Worm (Caenorhabditis elegans) whole organism, dauer: ENCODE measurements around the gene fbxa-44.

Experiments used
- unc-62 ChIP-seq: sonication (generic microtip); optimal IDR thresholded peaks from 2 replicates; lab custom pipeline; 2017; ENCODE audit warnings: missing biosample characterization, missing genetic modification reagents, missing genetic modification characterization

Gene fbxa-44

DNA sequence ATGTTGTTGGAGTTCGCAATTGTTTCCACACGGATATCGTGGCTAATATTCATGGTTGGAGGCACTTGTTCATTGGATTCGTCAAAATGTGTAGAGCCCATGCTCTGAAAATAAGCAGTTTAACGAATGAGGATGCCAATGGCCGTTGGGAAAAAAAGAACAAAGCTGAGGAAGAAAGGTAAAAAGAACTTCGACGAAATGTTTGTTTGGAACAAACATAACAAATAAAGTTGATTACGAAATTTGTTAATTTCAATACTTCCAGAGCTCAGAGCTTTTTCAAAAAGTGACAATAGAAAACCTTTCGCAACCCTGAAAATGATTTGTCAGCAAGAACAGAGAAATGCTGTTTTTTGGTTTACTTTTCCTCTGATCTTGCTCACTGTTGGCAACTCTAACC is 9.0 kb upstream of the fbxa-44 start, which contains the start of gene F09C6.3:
TSS of gene F09C6.3 (minus strand) at position 101 of the 400 bp plus-strand sequence.
- TF ChIP-seq unc-62 (GFP tag; lab: Kevin White, UChicago) = no peak

DNA sequence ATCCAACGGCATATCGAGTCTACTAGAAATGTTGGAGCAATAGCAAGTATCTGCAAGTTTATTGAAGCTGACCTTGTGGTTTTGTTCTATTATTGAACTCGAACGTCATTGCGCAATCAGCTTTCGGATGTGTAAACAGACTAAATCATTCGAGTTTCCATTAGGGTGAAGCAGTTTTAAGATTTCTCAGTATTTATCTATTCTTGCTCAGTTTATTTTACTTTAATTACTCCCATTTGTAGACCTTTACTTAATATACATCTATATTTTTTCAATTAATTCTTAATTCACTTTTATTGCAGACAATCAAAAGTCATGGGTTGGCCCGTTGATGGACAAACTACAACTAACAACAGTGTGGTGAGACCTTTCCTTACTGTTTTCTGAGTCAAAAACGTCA is 8.4 kb upstream of the fbxa-44 start, which contains the start of gene F09C6.14:
TSS of gene F09C6.14 (plus strand) at position 301 of the 400 bp plus-strand sequence.
- TF ChIP-seq unc-62 (GFP tag; lab: Kevin White, UChicago) = no peak

DNA sequence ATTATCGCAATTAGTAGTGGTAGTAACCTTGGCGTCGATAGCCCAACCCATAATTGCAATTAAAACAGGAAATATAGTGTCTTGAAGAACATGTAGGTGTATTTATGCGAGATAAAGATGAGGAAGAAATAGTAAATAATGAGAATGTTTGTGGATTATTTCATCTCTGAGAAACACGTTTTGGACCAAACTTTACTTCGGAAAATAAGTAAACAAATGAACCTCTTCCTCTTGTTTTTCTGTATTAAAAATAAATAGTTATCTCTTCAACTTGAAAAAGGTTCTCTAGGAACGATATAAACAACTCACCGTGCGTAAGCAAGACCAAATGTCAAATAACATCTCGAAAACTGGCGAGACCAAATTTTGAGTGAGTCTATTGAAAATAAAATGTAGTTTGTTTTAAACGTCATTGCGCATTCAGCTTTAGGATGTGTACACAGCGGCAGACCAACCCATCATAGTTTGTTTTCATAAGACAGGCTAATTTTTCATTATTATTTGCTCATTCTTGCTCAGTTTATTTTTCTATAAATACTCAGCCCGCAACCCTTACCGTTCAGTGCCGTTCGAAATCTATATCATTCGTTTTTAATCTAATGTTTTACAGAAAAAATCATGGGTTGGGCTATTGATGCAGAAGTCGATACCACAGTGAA is 6.7 kb upstream of the fbxa-44 start, which contains the start of the genes F09C6.11 and F09C6.12:
TSS of gene F09C6.11 (minus strand) at position 51 of the 659 bp plus-strand sequence.
TSS of gene F09C6.12 (plus strand) at position 609 of the 659 bp plus-strand sequence.
- TF ChIP-seq unc-62 (GFP tag; lab: Kevin White, UChicago) = no peak

DNA sequence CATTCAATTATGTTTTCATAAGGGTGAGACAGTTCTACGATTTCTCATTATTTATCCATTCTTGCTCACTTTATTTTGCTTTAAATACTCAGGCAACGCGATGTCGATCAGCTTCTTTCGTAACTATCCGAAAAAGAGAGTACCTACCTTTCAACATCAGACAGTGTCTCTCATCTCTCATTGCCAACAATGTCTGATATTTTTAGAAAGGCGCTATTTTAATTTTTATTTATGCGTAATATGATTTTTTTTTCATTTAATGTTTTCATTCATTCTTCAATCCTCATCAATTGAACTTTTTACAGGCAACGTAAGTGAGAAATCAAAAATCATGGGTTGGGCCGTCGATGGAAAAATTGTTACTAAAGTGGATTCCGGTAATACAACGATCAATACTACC is 4.3 kb upstream of the fbxa-44 start, which contains the start of gene F09C6.13:
TSS of gene F09C6.13 (plus strand) at position 301 of the 400 bp plus-strand sequence.
- no peak for TF ChIP-seq unc-62 (GFP tag; lab: Kevin White, UChicago)

DNA sequence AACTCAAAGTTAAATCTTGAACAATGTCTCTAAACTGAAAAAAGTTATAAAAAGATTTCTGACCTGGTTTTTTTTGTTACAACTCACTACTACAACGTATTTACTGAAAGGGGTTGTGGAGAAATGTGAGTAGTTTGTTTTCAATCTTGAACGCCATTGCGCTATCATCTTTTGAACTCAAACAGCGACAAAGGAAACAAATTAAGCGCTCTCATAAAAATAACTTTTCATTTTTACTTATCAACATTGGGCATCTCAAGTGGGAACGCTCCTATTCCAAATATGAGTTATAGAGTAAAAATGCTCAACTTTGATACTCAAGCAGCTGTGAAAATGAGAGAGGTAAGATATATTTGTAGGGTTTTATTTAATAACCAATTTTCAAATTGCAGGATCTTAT is 4.4 kb downstream of the fbxa-44 start, which contains the start of gene F09C6.15:
TSS of gene F09C6.15 (plus strand) at position 301 of the 400 bp plus-strand sequence.
- TF ChIP-seq unc-62 (GFP tag; lab: Kevin White, UChicago) = no peak

- no peak for TF ChIP-seq unc-62 (GFP tag; lab: Kevin White, UChicago)
Observed at ce11 chrV:16899355-16899754, 10.3 kb downstream of the fbxa-44 start, which contains the start of gene fbxa-45. fbxa-45 (minus strand) TSS chrV:16899455.

DNA sequence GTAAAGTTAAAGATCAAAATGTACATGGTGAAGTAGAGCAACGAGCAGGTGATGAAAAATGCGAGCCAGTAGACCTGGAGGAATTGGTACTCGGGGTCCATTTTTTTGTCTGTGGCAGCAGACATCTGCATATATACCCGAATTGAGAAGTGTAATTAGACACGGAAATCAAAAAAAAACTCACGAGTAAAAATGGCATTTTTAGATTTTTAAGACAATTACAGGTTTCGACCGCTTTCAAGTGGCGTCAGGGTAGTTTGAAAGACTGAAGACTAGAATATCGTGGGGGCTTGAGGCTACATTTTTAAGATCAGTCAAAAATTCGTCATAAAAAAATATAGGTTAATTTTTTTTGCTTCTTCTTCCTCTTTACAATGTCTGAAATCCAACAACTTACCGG is 13.7 kb downstream of the fbxa-44 start, which contains the start of gene srd-68:
TSS of gene srd-68 (minus strand) at position 101 of the 400 bp plus-strand sequence.
- TF ChIP-seq unc-62 (GFP tag; lab: Kevin White, UChicago) = no peak

- TF ChIP-seq unc-62 (GFP tag; lab: Kevin White, UChicago) = no peak
Observed at ce11 chrV:16904612-16905011, 15.5 kb downstream of the fbxa-44 start, which contains the start of gene nhr-262. nhr-262 (plus strand) TSS chrV:16904912.

- TF ChIP-seq unc-62 (GFP tag; lab: Kevin White, UChicago) = no peak
Observed at ce11 chrV:16909871-16910270, 20.8 kb downstream of the fbxa-44 start, which contains the start of gene F09C6.16. F09C6.16 (minus strand) TSS chrV:16909971.

- TF ChIP-seq unc-62 (GFP tag; lab: Kevin White, UChicago) = no peak
Observed at ce11 chrV:16910864-16911263, 21.8 kb downstream of the fbxa-44 start.

DNA sequence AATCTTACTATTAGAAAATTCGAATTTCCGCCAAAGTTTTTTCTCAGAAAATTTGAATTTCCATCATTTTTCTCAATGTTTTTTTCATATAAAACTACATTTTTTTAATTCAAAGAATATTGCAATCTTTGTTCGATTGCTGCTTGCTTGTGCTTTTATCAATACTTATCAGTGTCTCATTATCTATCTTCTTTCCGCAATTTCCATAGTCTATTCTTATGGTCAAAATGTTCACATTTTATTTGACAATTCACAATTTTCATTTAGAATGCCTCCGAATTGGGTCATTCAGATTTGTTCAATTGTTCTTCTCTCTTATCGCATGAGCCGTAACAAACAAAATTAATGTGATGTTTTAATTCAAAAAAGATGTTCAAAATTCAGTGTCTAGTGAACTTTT is 22.2 kb downstream of the fbxa-44 start:
- TF ChIP-seq unc-62 (GFP tag; lab: Kevin White, UChicago) = no peak

DNA sequence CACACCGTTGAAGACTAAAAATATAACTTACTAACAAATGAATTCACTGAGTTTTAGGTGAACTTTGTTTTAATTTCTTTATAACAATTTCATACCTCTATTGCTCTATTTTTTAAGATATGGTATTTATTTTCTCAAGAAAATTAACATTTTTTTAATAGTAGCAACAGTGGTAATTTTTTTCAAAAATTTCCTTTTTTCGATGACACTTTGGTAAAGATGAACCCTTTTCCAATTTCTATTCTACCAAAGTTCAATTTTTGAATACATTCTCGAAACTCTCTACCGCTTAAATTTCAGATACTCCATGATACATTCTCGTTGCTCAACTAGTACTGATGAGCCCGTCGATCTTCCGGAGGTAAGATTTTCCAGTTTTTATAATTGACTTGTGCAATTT is 22.9 kb downstream of the fbxa-44 start, which contains the start of gene nhr-116:
TSS of gene nhr-116 (plus strand) at position 301 of the 400 bp plus-strand sequence.
- no peak for TF ChIP-seq unc-62 (GFP tag; lab: Kevin White, UChicago)

ce11 chrV:16916079-16916478 is 27.0 kb downstream of the fbxa-44 start, which contains the start of gene F09C6.10:
F09C6.10 (minus strand) TSS chrV:16916179.
- no peak for TF ChIP-seq unc-62 (GFP tag; lab: Kevin White, UChicago)

ce11 chrV:16918378-16918777 is 29.3 kb downstream of the fbxa-44 start, which contains the start of the genes fbxa-206 and Y102A5C.2:
fbxa-206 (minus strand) TSS chrV:16918478.
Y102A5C.2 (plus strand) TSS chrV:16918731.
- no peak for TF ChIP-seq unc-62 (GFP tag; lab: Kevin White, UChicago)

DNA sequence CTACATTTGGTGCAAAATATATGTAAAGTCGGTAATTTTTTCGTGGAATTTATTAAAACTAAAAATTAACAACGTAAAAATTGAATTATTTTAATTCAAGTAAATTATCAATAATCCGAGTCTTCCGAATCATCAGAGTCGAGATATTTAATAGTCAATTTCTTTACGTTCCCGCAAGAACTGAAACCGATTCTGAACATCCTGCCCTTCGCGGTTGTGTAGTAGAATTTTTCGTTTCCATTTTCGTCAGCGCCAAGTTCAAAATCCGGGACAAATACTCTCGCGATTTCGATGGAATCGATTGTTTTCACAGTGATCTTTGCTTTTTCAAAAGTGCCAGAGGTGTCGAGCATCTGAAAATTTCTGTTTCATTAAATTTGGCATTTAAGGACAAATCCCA is 30.6 kb downstream of the fbxa-44 start:
- TF ChIP-seq unc-62 (GFP tag; lab: Kevin White, UChicago) = no peak

ce11 chrV:16921952-16922351 is 32.9 kb downstream of the fbxa-44 start, which contains the start of gene Y102A5C.4:
Y102A5C.4 (plus strand) TSS chrV:16922252.
- TF ChIP-seq unc-62 (GFP tag; lab: Kevin White, UChicago) = no peak
